Worm (Caenorhabditis elegans) whole organism, young adult: ENCODE data around the gene F44E2.10.
A peak's percentile ranks its signal among the peaks of the same experiment; 100 is the strongest.

Source experiments
- B0035.1 ChIP-seq: sonication (generic microtip); optimal IDR thresholded peaks from 2 replicates; lab custom pipeline; 2016; ENCODE audit warnings: missing genetic modification characterization, mild to moderate bottlenecking, missing compliant biosample characterization, missing genotype, missing genetic modification reagents
- B0336.3 ChIP-seq: fragments of 200-800 bp; sonication (Bioruptor generic); IDR thresholded peaks from 2 replicates; pipeline ENCODE4 v1.3.6; 2022; ENCODE audit warnings: missing genetic modification characterization, missing compliant biosample characterization
- C06A6.2 ChIP-seq: fragments of 200-800 bp; sonication (Bioruptor generic); conservative IDR thresholded peaks from 2 replicates; pipeline ENCODE4 v1.3.6; 2022; ENCODE audit warnings: missing genetic modification characterization, missing compliant biosample characterization
- F33H1.4 ChIP-seq: fragments of 200-800 bp; sonication (Bioruptor generic); IDR thresholded peaks from 2 replicates; pipeline ENCODE4 v1.3.6; 2022; ENCODE audit warnings: missing genetic modification reagents, missing genetic modification characterization, missing compliant biosample characterization
- F37B4.10 ChIP-seq: fragments of 200-800 bp; sonication (Bioruptor generic); IDR thresholded peaks from 2 replicates; pipeline ENCODE4 v1.3.6; 2022; ENCODE audit warnings: missing genetic modification characterization, missing compliant biosample characterization
- F55B11.4 ChIP-seq: sonication (generic microtip); optimal IDR thresholded peaks from 2 replicates; lab custom pipeline; 2016; ENCODE audit warnings: missing compliant biosample characterization, missing genetic modification characterization, borderline replicate concordance; ENCODE audit not compliant: insufficient read depth
- F57A8.1 ChIP-seq: fragments of 200-800 bp; sonication (Bioruptor generic); optimal IDR thresholded peaks from 2 replicates; lab custom pipeline; 2018; ENCODE audit warnings: mild to moderate bottlenecking, missing genetic modification characterization, moderate library complexity, missing compliant biosample characterization
- F57C9.4 ChIP-seq: sonication (generic microtip); optimal IDR thresholded peaks from 2 replicates; lab custom pipeline; 2017; ENCODE audit warnings: mild to moderate bottlenecking, missing genetic modification characterization, missing compliant biosample characterization
- K12H6.12 ChIP-seq: fragments of 200-800 bp; sonication (Bioruptor generic); optimal IDR thresholded peaks from 2 replicates; lab custom pipeline; 2018; ENCODE audit warnings: mild to moderate bottlenecking, missing genetic modification characterization, missing compliant biosample characterization
- T07F8.4 ChIP-seq: sonication (generic microtip); optimal IDR thresholded peaks from 2 replicates; lab custom pipeline; 2016; ENCODE audit warnings: mild to moderate bottlenecking, missing genetic modification characterization, moderate library complexity, missing compliant biosample characterization
- Y53F4B.3 ChIP-seq: fragments of 200-800 bp; sonication (Bioruptor generic); IDR thresholded peaks from 2 replicates; pipeline ENCODE4 v1.3.6; 2022; ENCODE audit warnings: missing genetic modification reagents, missing genetic modification characterization, missing compliant biosample characterization
- Y53G8AR.9 ChIP-seq: fragments of 200-800 bp; sonication (Bioruptor generic); conservative IDR thresholded peaks from 2 replicates; pipeline ENCODE4 v1.3.6; 2022; ENCODE audit warnings: missing genetic modification reagents, missing genetic modification characterization, missing compliant biosample characterization
- Y79H2A.3 ChIP-seq: fragments of 200-800 bp; sonication (Bioruptor generic); conservative IDR thresholded peaks from 2 replicates; pipeline ENCODE4 v1.3.6; 2022; ENCODE audit warnings: missing genetic modification reagents, missing genetic modification characterization, missing compliant biosample characterization
- ama-1 ChIP-seq, 3 experiments: fragments of 150-350 bp in 1 of 3; sonication (generic microtip) in 2 of 3; optimal IDR thresholded peaks; 2 replicates each; lab custom pipeline; 2014 to 2018; ENCODE audit warnings: missing biosample characterization in 2 of 3, missing genetic modification characterization in 2 of 3, missing genetic modification reagents in 2 of 3
- aptf-2 ChIP-seq: fragments of 200-800 bp; sonication (Bioruptor generic); conservative IDR thresholded peaks from 2 replicates; pipeline ENCODE4 v1.3.6; 2022; ENCODE audit warnings: missing genetic modification reagents, missing genetic modification characterization, missing compliant biosample characterization
- attf-3 ChIP-seq: fragments of 200-800 bp; sonication (Bioruptor generic); conservative IDR thresholded peaks from 2 replicates; pipeline ENCODE4 v1.3.6; 2022; ENCODE audit warnings: missing genetic modification reagents, missing genetic modification characterization, missing compliant biosample characterization
- attf-5 ChIP-seq: fragments of 200-800 bp; sonication (Bioruptor generic); optimal IDR thresholded peaks from 2 replicates; lab custom pipeline; 2018; ENCODE audit warnings: mild to moderate bottlenecking, missing genetic modification characterization, missing compliant biosample characterization
- ceh-100 ChIP-seq: fragments of 200-800 bp; sonication (Bioruptor generic); IDR thresholded peaks from 2 replicates; pipeline ENCODE4 v1.3.6; 2022; ENCODE audit warnings: missing genetic modification reagents, missing genetic modification characterization, missing compliant biosample characterization
- dpff-1 ChIP-seq: sonication (generic microtip); optimal IDR thresholded peaks from 2 replicates; lab custom pipeline; 2017; ENCODE audit warnings: mild to moderate bottlenecking, missing genetic modification characterization, missing compliant biosample characterization
- efl-1 ChIP-seq: fragments of 150-350 bp; optimal IDR thresholded peaks from 2 replicates; lab custom pipeline; 2014; ENCODE audit warnings: missing biosample characterization, missing genetic modification reagents, missing genetic modification characterization
- egl-18 ChIP-seq: fragments of 200-800 bp; sonication (Bioruptor generic); IDR thresholded peaks from 2 replicates; pipeline ENCODE4 v1.3.6; 2022; ENCODE audit warnings: missing genetic modification reagents, missing genetic modification characterization, missing compliant biosample characterization
- egl-44 ChIP-seq: fragments of 200-800 bp; sonication (Bioruptor generic); IDR thresholded peaks from 2 replicates; pipeline ENCODE4 v1.3.6; 2022; ENCODE audit warnings: missing genetic modification reagents, missing genetic modification characterization, missing compliant biosample characterization
- egrh-3 ChIP-seq: fragments of 200-800 bp; sonication (Bioruptor generic); IDR thresholded peaks from 2 replicates; pipeline ENCODE4 v1.3.6; 2022; ENCODE audit warnings: missing genetic modification reagents, missing genetic modification characterization, missing compliant biosample characterization
- him-1 ChIP-seq: sonication (generic microtip); optimal IDR thresholded peaks from 2 replicates; lab custom pipeline; 2016; ENCODE audit warnings: missing genotype, missing genetic modification reagents, missing genetic modification characterization, missing compliant biosample characterization
- hmg-1.2 ChIP-seq: fragments of 200-800 bp; sonication (Bioruptor generic); IDR thresholded peaks from 2 replicates; pipeline ENCODE4 v1.3.6; 2022; ENCODE audit warnings: missing genetic modification reagents, missing genetic modification characterization, missing compliant biosample characterization
- let-526 ChIP-seq: fragments of 200-800 bp; sonication (Bioruptor generic); IDR thresholded peaks from 2 replicates; pipeline ENCODE4 v1.3.6; 2022; ENCODE audit warnings: missing genetic modification reagents, missing genetic modification characterization, missing compliant biosample characterization
- lin-35 ChIP-seq, 3 experiments: fragments of 150-350 bp in 2 of 3; sonication (generic microtip) in 1 of 3; optimal IDR thresholded peaks; 2 replicates each; lab custom pipeline; 2014 to 2018; ENCODE audit warnings: missing biosample characterization in 3 of 3, missing genetic modification characterization in 3 of 3, missing genetic modification reagents in 3 of 3
- lin-40 ChIP-seq: sonication (generic microtip); optimal IDR thresholded peaks from 2 replicates; lab custom pipeline; 2016; ENCODE audit warnings: missing genetic modification characterization, mild to moderate bottlenecking, missing compliant biosample characterization, missing genotype, missing genetic modification reagents
- lsl-1 ChIP-seq: fragments of 200-800 bp; sonication (Bioruptor generic); optimal IDR thresholded peaks from 2 replicates; lab custom pipeline; 2018; ENCODE audit warnings: mild to moderate bottlenecking, missing genetic modification characterization, moderate library complexity, missing compliant biosample characterization
- mes-4 ChIP-seq: sonication (generic microtip); optimal IDR thresholded peaks from 2 replicates; lab custom pipeline; 2016; ENCODE audit warnings: missing genotype, missing genetic modification characterization, missing compliant biosample characterization
- nfya-2 ChIP-seq: fragments of 200-800 bp; sonication (Bioruptor generic); IDR thresholded peaks from 2 replicates; pipeline ENCODE4 v1.3.6; 2022; ENCODE audit warnings: missing genetic modification reagents, missing genetic modification characterization, missing compliant biosample characterization
- nfyb-1 ChIP-seq: fragments of 200-800 bp; sonication (Bioruptor generic); IDR thresholded peaks from 2 replicates; pipeline ENCODE4 v1.3.6; 2022; ENCODE audit warnings: missing genetic modification reagents, missing genetic modification characterization, missing compliant biosample characterization
- nhr-27 ChIP-seq: fragments of 200-800 bp; sonication (Bioruptor generic); optimal IDR thresholded peaks from 2 replicates; lab custom pipeline; 2018; ENCODE audit warnings: mild to moderate bottlenecking, missing genetic modification characterization, moderate library complexity, missing compliant biosample characterization
- pbrm-1 ChIP-seq: fragments of 200-800 bp; sonication (Bioruptor generic); IDR thresholded peaks from 2 replicates; pipeline ENCODE4 v1.3.6; 2022; ENCODE audit warnings: missing genetic modification reagents, missing genetic modification characterization, missing compliant biosample characterization
- pha-4 ChIP-seq: fragments of 150-350 bp; sonication (generic microtip); optimal IDR thresholded peaks from 2 replicates; lab custom pipeline; 2014; ENCODE audit warnings: missing biosample characterization, missing genetic modification reagents, missing genetic modification characterization
- rcor-1 ChIP-seq: fragments of 200-800 bp; sonication (Bioruptor generic); IDR thresholded peaks from 2 replicates; pipeline ENCODE4 v1.3.6; 2022; ENCODE audit warnings: missing genetic modification reagents, missing genetic modification characterization, missing compliant biosample characterization
- snpc-1.1 ChIP-seq: sonication (generic microtip); optimal IDR thresholded peaks from 2 replicates; lab custom pipeline; 2017; ENCODE audit warnings: missing genetic modification characterization, mild to moderate bottlenecking, missing compliant biosample characterization, antibody characterized with exemption, moderate library complexity, missing genotype, missing genetic modification reagents; ENCODE audit not compliant: insufficient read depth
- snpc-3.4 ChIP-seq: sonication (generic microtip); optimal IDR thresholded peaks from 2 replicates; lab custom pipeline; 2017; ENCODE audit warnings: missing genetic modification characterization, mild to moderate bottlenecking, missing compliant biosample characterization, antibody characterized with exemption, moderate library complexity, missing genotype, missing genetic modification reagents
- snpc-4 ChIP-seq, 5 experiments: fragments of 150-350 bp in 1 of 5; sonication (generic microtip) in 4 of 5; optimal IDR thresholded peaks; 2 replicates each; lab custom pipeline; 2014 to 2018; ENCODE audit warnings: missing genetic modification characterization in 5 of 5, missing biosample characterization in 3 of 5, antibody characterized with exemption in 2 of 5, mild to moderate bottlenecking in 2 of 5, missing compliant biosample characterization in 2 of 5, missing genotype in 2 of 5, moderate library complexity in 2 of 5, missing genetic modification reagents in 1 of 5
- somi-1 ChIP-seq: fragments of 200-800 bp; sonication (Bioruptor generic); optimal IDR thresholded peaks from 2 replicates; lab custom pipeline; 2018; ENCODE audit warnings: mild to moderate bottlenecking, missing genetic modification characterization, missing compliant biosample characterization
- sptf-2 ChIP-seq: fragments of 200-800 bp; sonication (Bioruptor generic); optimal IDR thresholded peaks from 2 replicates; lab custom pipeline; 2018; ENCODE audit warnings: mild to moderate bottlenecking, missing genetic modification characterization, missing compliant biosample characterization
- tlf-1 ChIP-seq: fragments of 200-800 bp; sonication (Bioruptor generic); optimal IDR thresholded peaks from 2 replicates; lab custom pipeline; 2018; ENCODE audit warnings: mild to moderate bottlenecking, missing genetic modification characterization, missing compliant biosample characterization
- unc-62 ChIP-seq: fragments of 150-350 bp; optimal IDR thresholded peaks from 2 replicates; lab custom pipeline; 2014; ENCODE audit warnings: missing biosample characterization, missing genetic modification reagents, missing genetic modification characterization
- zfh-2 ChIP-seq: fragments of 200-800 bp; sonication (Bioruptor generic); conservative IDR thresholded peaks from 2 replicates; pipeline ENCODE4 v1.3.6; 2022; ENCODE audit warnings: missing genetic modification reagents, missing genetic modification characterization, missing compliant biosample characterization
- ztf-18 ChIP-seq: sonication (generic microtip); optimal IDR thresholded peaks from 2 replicates; lab custom pipeline; 2016; ENCODE audit warnings: missing genotype, mild to moderate bottlenecking, missing genetic modification characterization, missing compliant biosample characterization
- ztf-22 ChIP-seq: fragments of 200-800 bp; sonication (Bioruptor generic); optimal IDR thresholded peaks from 2 replicates; lab custom pipeline; 2018; ENCODE audit warnings: mild to moderate bottlenecking, missing genetic modification characterization, moderate library complexity, missing compliant biosample characterization
- ztf-28 ChIP-seq: fragments of 200-800 bp; sonication (Bioruptor generic); IDR thresholded peaks from 2 replicates; pipeline ENCODE4 v1.3.6; 2022; ENCODE audit warnings: missing genetic modification reagents, missing genetic modification characterization, missing compliant biosample characterization

Gene F44E2.10

ce11 chrIII:8865294-8865766, 34.4 kb upstream of the F44E2.10 start:
- TF ChIP-seq him-1 (tag; lab: Kevin White, UChicago) = no peak
- TF ChIP-seq pbrm-1 (GFP tag; lab: Robert Waterston, UW) = peak; percentile 36; the same call in 1 of the 2 replicates
- TF ChIP-seq egl-44 (GFP tag; lab: Robert Waterston, UW) = peak; percentile 86
- no peak for TF ChIP-seq nfya-2
- peak; percentile 86 for TF ChIP-seq somi-1 (GFP tag; lab: Kevin White, UChicago)
- peak; percentile 79; the same call in 1 of the 2 replicates for TF ChIP-seq let-526 (GFP tag; lab: Robert Waterston, UW)
- TF ChIP-seq mes-4 (tag; lab: Kevin White, UChicago) = no peak
- no peak for TF ChIP-seq snpc-4 (GFP tag; optimal IDR thresholded peaks at IDR 0.05; lab: Kevin White, UChicago)
- peak in 3 of 4 experiments; percentile 27 to 45 (median 27) for TF ChIP-seq snpc-4 (tag; optimal IDR thresholded peaks at IDR 0.05; lab: Kevin White, UChicago)
- no peak for TF ChIP-seq lin-35 (GFP tag; optimal IDR thresholded peaks at IDR 0.05; lab: Kevin White, UChicago)
- peak; percentile 83 for TF ChIP-seq ztf-22
- TF ChIP-seq egrh-3 (GFP tag; lab: Robert Waterston, UW) = peak; percentile 79
- 0 out of 2 replicates have a peak, but pooled peaks have one; percentile 24 for TF ChIP-seq rcor-1 (GFP tag; lab: Robert Waterston, UW)
- TF ChIP-seq C06A6.2 (GFP tag; lab: Robert Waterston, UW) = peak; percentile 73
- TF ChIP-seq unc-62 (GFP tag; lab: Kevin White, UChicago) = no peak
- no peak for TF ChIP-seq dpff-1 (tag; lab: Kevin White, UChicago)
- TF ChIP-seq attf-3 (GFP tag; lab: Robert Waterston, UW) = no peak
- peak; percentile 83 for TF ChIP-seq hmg-1.2 (GFP tag; lab: Robert Waterston, UW)
- peak; percentile 55 for TF ChIP-seq lin-40
- TF ChIP-seq ama-1 (optimal IDR thresholded peaks at IDR 0.05; lab: Kevin White, UChicago) = peak; percentile 95
- no peak for TF ChIP-seq ama-1 (GFP tag; optimal IDR thresholded peaks at IDR 0.05; lab: Kevin White, UChicago)
- peak; percentile 73 for TF ChIP-seq ztf-18 (tag; lab: Kevin White, UChicago)
- peak; percentile 46 for TF ChIP-seq F57A8.1
- TF ChIP-seq K12H6.12 (tag; lab: Kevin White, UChicago) = peak; percentile 58
- peak; percentile 13 for TF ChIP-seq pha-4
- TF ChIP-seq efl-1 (GFP tag; lab: Kevin White, UChicago) = no peak
- TF ChIP-seq sptf-2 = no peak
- peak; percentile 16 for TF ChIP-seq B0035.1
- no peak for TF ChIP-seq snpc-1.1
- TF ChIP-seq F57C9.4 (tag; lab: Kevin White, UChicago) = no peak
- TF ChIP-seq aptf-2 (GFP tag; lab: Robert Waterston, UW) = no peak
- no peak for TF ChIP-seq Y53F4B.3
- peak; percentile 54; the same call in 1 of the 2 replicates for TF ChIP-seq ceh-100 (GFP tag; lab: Robert Waterston, UW)
- no peak for TF ChIP-seq Y79H2A.3 (GFP tag; lab: Robert Waterston, UW)
- TF ChIP-seq attf-5 (GFP tag; lab: Kevin White, UChicago) = peak; percentile 72
- no peak for TF ChIP-seq T07F8.4
- peak; percentile 69 for TF ChIP-seq tlf-1 (GFP tag; lab: Kevin White, UChicago)
- TF ChIP-seq snpc-3.4 (tag; lab: Kevin White, UChicago) = no peak
- TF ChIP-seq ztf-28 (GFP tag; lab: Robert Waterston, UW) = no peak
- TF ChIP-seq lsl-1 (GFP tag; lab: Kevin White, UChicago) = no peak
- TF ChIP-seq nhr-27 = peak; percentile 20
- TF ChIP-seq Y53G8AR.9 (GFP tag; lab: Robert Waterston, UW) = peak; percentile 83
- 0 out of 2 replicates have a peak, but pooled peaks have one; percentile 82 for TF ChIP-seq F37B4.10
- TF ChIP-seq egl-18 (GFP tag; lab: Robert Waterston, UW) = no peak
- peak; percentile 98 for TF ChIP-seq zfh-2 (GFP tag; lab: Robert Waterston, UW)
- TF ChIP-seq nfyb-1 (GFP tag; lab: Robert Waterston, UW) = peak; percentile 80
- TF ChIP-seq F33H1.4 (GFP tag; lab: Robert Waterston, UW) = no peak
- TF ChIP-seq B0336.3 (GFP tag; lab: Robert Waterston, UW) = peak; percentile 85; the same call in 1 of the 2 replicates
- TF ChIP-seq F55B11.4 (tag; lab: Kevin White, UChicago) = no peak
